Worm (Caenorhabditis elegans) whole organism, L4 larva: ENCODE data around the gene unc-130.
A peak's percentile ranks its signal among the peaks of the same experiment; 100 is the strongest.

Experiments
- F49E8.2 ChIP-seq: sonication (generic microtip); optimal IDR thresholded peaks from 2 replicates; lab custom pipeline; 2016; ENCODE audit warnings: missing compliant biosample characterization, mild to moderate bottlenecking, missing genetic modification characterization, borderline replicate concordance
- R02D3.7 ChIP-seq: fragments of 150-350 bp; sonication (generic microtip); optimal IDR thresholded peaks from 3 replicates; lab custom pipeline; 2014; ENCODE audit warnings: missing biosample characterization, missing genetic modification characterization
- T20F7.1 ChIP-seq: fragments of 200-800 bp; sonication (Bioruptor generic); optimal IDR thresholded peaks from 2 replicates; lab custom pipeline; 2018; ENCODE audit warnings: mild to moderate bottlenecking, missing genetic modification characterization, missing compliant biosample characterization
- T26A8.4 ChIP-seq: fragments of 200-800 bp; sonication (Bioruptor generic); IDR thresholded peaks from 2 replicates; pipeline ENCODE4 v1.3.6; 2022; ENCODE audit warnings: missing genetic modification characterization, missing compliant biosample characterization
- Y105C5A.15 ChIP-seq: fragments of 200-800 bp; sonication (Bioruptor generic); IDR thresholded peaks from 2 replicates; pipeline ENCODE4 v1.3.6; 2022; ENCODE audit warnings: missing genetic modification characterization, missing compliant biosample characterization
- Y75B8A.6 ChIP-seq: fragments of 200-800 bp; sonication (Bioruptor generic); IDR thresholded peaks from 2 replicates; pipeline ENCODE4 v1.3.6; 2022; ENCODE audit warnings: missing genetic modification reagents, missing genetic modification characterization, missing compliant biosample characterization
- ZK337.2 ChIP-seq: fragments of 200-800 bp; sonication (Bioruptor generic); IDR thresholded peaks from 2 replicates; pipeline ENCODE4 v1.3.6; 2022; ENCODE audit warnings: missing genetic modification reagents, missing genetic modification characterization, missing compliant biosample characterization
- ama-1 ChIP-seq: fragments of 150-350 bp; optimal IDR thresholded peaks from 2 replicates; lab custom pipeline; 2014; ENCODE audit warnings: inconsistent platforms, mixed read lengths
- arid-1 ChIP-seq: fragments of 200-800 bp; sonication (Bioruptor generic); conservative IDR thresholded peaks from 2 replicates; pipeline ENCODE4 v1.3.6; 2022; ENCODE audit warnings: missing genetic modification reagents, missing genetic modification characterization, missing compliant biosample characterization
- dmd-6 ChIP-seq: fragments of 200-800 bp; sonication (Bioruptor generic); IDR thresholded peaks from 2 replicates; pipeline ENCODE4 v1.3.6; 2022; ENCODE audit warnings: missing genetic modification reagents, missing genetic modification characterization, missing compliant biosample characterization
- dmd-8 ChIP-seq: fragments of 200-800 bp; sonication (Bioruptor generic); IDR thresholded peaks from 2 replicates; pipeline ENCODE4 v1.3.6; 2022; ENCODE audit warnings: missing genetic modification characterization, missing compliant biosample characterization
- dmd-9 ChIP-seq: fragments of 200-800 bp; sonication (Bioruptor generic); IDR thresholded peaks from 2 replicates; pipeline ENCODE4 v1.3.6; 2022; ENCODE audit warnings: missing genetic modification reagents, missing genetic modification characterization, missing compliant biosample characterization
- dve-1 ChIP-seq: sonication (generic microtip); optimal IDR thresholded peaks from 2 replicates; lab custom pipeline; 2017; ENCODE audit warnings: antibody characterized with exemption, mild to moderate bottlenecking, missing genetic modification characterization, missing compliant biosample characterization; ENCODE audit not compliant: insufficient read depth
- fkh-10 ChIP-seq: fragments of 150-350 bp; optimal IDR thresholded peaks from 2 replicates; lab custom pipeline; 2014; ENCODE audit warnings: missing biosample characterization, missing genetic modification reagents, missing genetic modification characterization
- hlh-11 ChIP-seq: fragments of 200-800 bp; sonication (Bioruptor generic); optimal IDR thresholded peaks from 2 replicates; lab custom pipeline; 2018; ENCODE audit warnings: mild to moderate bottlenecking, missing genetic modification characterization, missing compliant biosample characterization
- lin-13 ChIP-seq: fragments of 150-350 bp; optimal IDR thresholded peaks from 2 replicates; lab custom pipeline; 2014; ENCODE audit warnings: missing biosample characterization, missing genetic modification reagents, missing genetic modification characterization
- lin-38 ChIP-seq: fragments of 200-800 bp; sonication (Bioruptor generic); IDR thresholded peaks from 2 replicates; pipeline ENCODE4 v1.3.6; 2022; ENCODE audit warnings: missing genetic modification reagents, missing genetic modification characterization, missing compliant biosample characterization
- lir-3 ChIP-seq: sonication (generic microtip); optimal IDR thresholded peaks from 2 replicates; lab custom pipeline; 2016; ENCODE audit warnings: mild to moderate bottlenecking, missing genetic modification characterization, missing compliant biosample characterization
- lsy-2 ChIP-seq, 2 experiments: fragments of 150-350 bp in 1 of 2; sonication (generic microtip) in 1 of 2; optimal IDR thresholded peaks; 2 replicates each; lab custom pipeline; 2014 to 2017; ENCODE audit warnings: missing biosample characterization in 2 of 2, missing genetic modification characterization in 2 of 2
- madf-5 ChIP-seq, 2 experiments: fragments of 200-800 bp; sonication (Bioruptor generic); IDR thresholded peaks; 2 replicates each; pipeline ENCODE4 v1.3.6; 2022; ENCODE audit warnings: missing compliant biosample characterization in 2 of 2, missing genetic modification characterization in 2 of 2
- mep-1 ChIP-seq: fragments of 150-350 bp; sonication (generic microtip); optimal IDR thresholded peaks from 3 replicates; lab custom pipeline; 2014; ENCODE audit warnings: missing biosample characterization, missing genetic modification characterization
- mes-2 ChIP-seq: sonication (generic microtip); optimal IDR thresholded peaks from 2 replicates; lab custom pipeline; 2016; ENCODE audit warnings: missing genotype, mild to moderate bottlenecking, missing genetic modification characterization, missing compliant biosample characterization; ENCODE audit not compliant: poor library complexity, severe bottlenecking
- nhr-11 ChIP-seq: fragments of 150-350 bp; optimal IDR thresholded peaks from 2 replicates; lab custom pipeline; 2014; ENCODE audit warnings: missing biosample characterization, missing genetic modification characterization
- nhr-237 ChIP-seq: sonication (generic microtip); optimal IDR thresholded peaks from 2 replicates; lab custom pipeline; 2017; ENCODE audit warnings: missing biosample characterization, missing genetic modification characterization
- nhr-28 ChIP-seq: fragments of 150-350 bp; optimal IDR thresholded peaks from 2 replicates; lab custom pipeline; 2014; ENCODE audit warnings: missing biosample characterization, missing genetic modification characterization
- nhr-41 ChIP-seq: fragments of 200-800 bp; sonication (Bioruptor generic); IDR thresholded peaks from 2 replicates; pipeline ENCODE4 v1.3.6; 2022; ENCODE audit warnings: missing genetic modification reagents, missing genetic modification characterization, missing compliant biosample characterization
- nhr-77 ChIP-seq: fragments of 150-350 bp; optimal IDR thresholded peaks from 2 replicates; lab custom pipeline; 2014; ENCODE audit warnings: missing biosample characterization, missing genetic modification characterization
- php-3 ChIP-seq: fragments of 200-800 bp; sonication (Bioruptor generic); IDR thresholded peaks from 2 replicates; pipeline ENCODE4 v1.3.6; 2022; ENCODE audit warnings: missing genetic modification reagents, missing genetic modification characterization, missing compliant biosample characterization
- pqm-1 ChIP-seq: sonication (generic microtip); optimal IDR thresholded peaks from 2 replicates; lab custom pipeline; 2017; ENCODE audit warnings: missing biosample characterization, missing genetic modification characterization
- saeg-2 ChIP-seq: fragments of 200-800 bp; sonication (Bioruptor generic); IDR thresholded peaks from 2 replicates; pipeline ENCODE4 v1.3.6; 2022; ENCODE audit warnings: missing genetic modification reagents, missing genetic modification characterization, missing compliant biosample characterization
- skn-1 ChIP-seq: fragments of 150-350 bp; optimal IDR thresholded peaks from 2 replicates; lab custom pipeline; 2014; ENCODE audit warnings: missing biosample characterization, missing genetic modification characterization
- snpc-1.2 ChIP-seq: fragments of 200-800 bp; sonication (Bioruptor generic); IDR thresholded peaks from 2 replicates; pipeline ENCODE4 v1.3.6; 2022; ENCODE audit warnings: missing genetic modification reagents, missing genetic modification characterization, missing compliant biosample characterization
- unc-39 ChIP-seq: sonication (generic microtip); optimal IDR thresholded peaks from 2 replicates; lab custom pipeline; 2017; ENCODE audit warnings: missing biosample characterization, missing genetic modification characterization
- zfp-3 ChIP-seq: fragments of 200-800 bp; sonication (Bioruptor generic); conservative IDR thresholded peaks from 2 replicates; pipeline ENCODE4 v1.3.6; 2022; ENCODE audit warnings: missing genetic modification reagents, missing genetic modification characterization, missing compliant biosample characterization
- zip-11 ChIP-seq: fragments of 200-800 bp; sonication (Bioruptor generic); IDR thresholded peaks from 2 replicates; pipeline ENCODE4 v1.3.6; 2022; ENCODE audit warnings: missing genetic modification characterization, missing compliant biosample characterization
- ztf-11 ChIP-seq: fragments of 150-350 bp; optimal IDR thresholded peaks from 2 replicates; lab custom pipeline; 2014; ENCODE audit warnings: missing biosample characterization, missing genetic modification characterization
- ztf-7 ChIP-seq: fragments of 150-350 bp; optimal IDR thresholded peaks from 2 replicates; lab custom pipeline; 2014; ENCODE audit warnings: missing biosample characterization, missing genetic modification characterization

Gene unc-130

DNA sequence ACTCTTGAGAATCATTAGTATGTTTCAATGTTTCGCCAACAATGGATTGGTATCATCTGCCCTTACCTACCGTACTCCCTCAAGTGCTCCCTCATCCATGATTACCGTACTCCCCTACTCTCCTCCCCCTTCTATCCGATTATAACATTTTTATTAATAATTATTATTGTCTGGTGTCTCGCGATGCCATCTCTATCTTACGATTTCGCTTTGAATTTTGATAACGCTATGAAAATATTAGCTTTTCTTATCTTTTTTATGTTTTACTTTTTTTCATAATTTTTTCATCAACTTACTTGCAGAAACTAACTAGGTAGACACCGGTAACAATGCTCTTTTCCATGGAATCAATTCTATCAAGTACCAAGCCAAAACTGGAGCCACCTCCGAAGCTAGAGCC, at the start of gene unc-130:
Gene unc-130, plus strand, starts transcription at position 301 of the 400 bp plus-strand sequence.
- TF ChIP-seq nhr-77 (no peak), F49E8.2 (tag; lab: Kevin White, UChicago) (no peak), zfp-3 (GFP tag; lab: Robert Waterston, UW) (no peak), R02D3.7 (tag; lab: Kevin White, UChicago) (no peak), pqm-1 (tag; lab: Kevin White, UChicago) (no peak), fkh-10 (no peak), nhr-41 (GFP tag; lab: Robert Waterston, UW) (no peak), unc-39 (tag; lab: Kevin White, UChicago) (no peak), ztf-7 (tag; lab: Kevin White, UChicago) (no peak), ztf-11 (tag; lab: Kevin White, UChicago) (no peak), Y105C5A.15 (GFP tag; lab: Robert Waterston, UW) (no peak), T20F7.1 (GFP tag; lab: Kevin White, UChicago) (no peak), lir-3 (tag; lab: Kevin White, UChicago) (no peak), zip-11 (GFP tag; lab: Robert Waterston, UW) (no peak), nhr-28 (tag; lab: Kevin White, UChicago) (no peak), skn-1 (no peak), hlh-11 (tag; lab: Kevin White, UChicago) (no peak), dmd-9 (GFP tag; lab: Robert Waterston, UW) (no peak), lin-38 (GFP tag; lab: Robert Waterston, UW) (no peak)

DNA sequence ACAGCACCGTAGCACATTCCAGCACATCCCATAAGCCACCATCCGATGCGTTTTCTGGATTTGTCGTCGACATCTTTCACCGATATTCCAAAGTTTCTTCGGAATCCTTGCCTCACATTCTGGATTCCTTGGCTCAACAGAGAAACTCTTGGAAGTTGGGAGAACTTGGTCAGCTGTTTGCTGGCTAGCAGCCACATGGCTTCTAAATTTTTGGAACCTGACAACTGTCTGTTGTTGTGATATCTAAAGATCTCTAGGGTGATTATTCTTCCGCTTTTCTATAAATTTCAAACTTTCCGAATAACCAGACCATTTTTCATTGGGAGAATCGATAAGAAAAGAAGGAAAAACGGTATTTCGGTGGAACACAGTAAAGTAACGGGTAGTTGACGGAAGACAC, 47.0 kb upstream of the unc-130 start, which contains the start of gene cox-15:
Gene cox-15, minus strand, starts transcription at position 202 of the 400 bp plus-strand sequence.
- TF ChIP-seq madf-5 (GFP tag; IDR thresholded peaks at IDR 0.05; lab: Robert Waterston, UW) (no peak), ztf-7 (tag; lab: Kevin White, UChicago) (no peak), arid-1 (GFP tag; lab: Robert Waterston, UW) (no peak), ama-1 (lab: Kevin White, UChicago) (peak; percentile 64), dmd-8 (peak; percentile 38; the same call in 1 of the 2 replicates), skn-1 (no peak), php-3 (GFP tag; lab: Robert Waterston, UW) (no peak), lin-38 (GFP tag; lab: Robert Waterston, UW) (0 out of 2 replicates have a peak, but pooled peaks have one; percentile 32), nhr-237 (no peak), Y75B8A.6 (no peak), saeg-2 (GFP tag; lab: Robert Waterston, UW) (no peak), ZK337.2 (GFP tag; lab: Robert Waterston, UW) (no peak), T26A8.4 (GFP tag; lab: Robert Waterston, UW) (peak; percentile 34)

DNA sequence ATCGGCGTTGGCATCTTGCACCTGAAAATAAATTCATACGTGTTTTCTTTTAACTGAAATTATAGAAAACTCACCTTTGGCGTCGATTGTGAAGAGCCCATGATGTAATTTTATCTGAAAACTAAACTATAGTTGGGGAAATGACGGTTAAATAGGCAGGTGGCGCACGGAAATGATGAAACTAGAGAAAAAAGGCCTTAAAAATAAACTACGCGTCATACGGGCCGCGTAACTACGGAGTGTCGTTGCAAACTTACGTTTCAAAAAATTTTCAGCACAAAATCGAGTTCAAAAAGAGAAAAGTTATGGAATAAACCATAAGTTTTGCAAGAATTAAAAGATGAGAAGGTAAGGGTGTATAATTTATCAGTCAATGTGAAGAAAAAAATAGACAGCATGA, 45.5 kb upstream of the unc-130 start, which contains the start of gene cchl-1:
Gene cchl-1, minus strand, starts transcription at position 114 of the 400 bp plus-strand sequence.
- TF ChIP-seq mep-1 (tag; lab: Kevin White, UChicago) (peak; percentile 48), nhr-11 (tag; lab: Kevin White, UChicago) (no peak), lin-13 (GFP tag; lab: Kevin White, UChicago) (peak; percentile 2), dmd-6 (GFP tag; lab: Robert Waterston, UW) (no peak; the same call in 1 of the 2 replicates), lin-38 (GFP tag; lab: Robert Waterston, UW) (peak; percentile 53), T20F7.1 (GFP tag; lab: Kevin White, UChicago) (peak; percentile 92), lsy-2 (tag; optimal IDR thresholded peaks at IDR 0.05; lab: Kevin White, UChicago) (peak in 1 of 2 experiments; percentile 35), nhr-28 (tag; lab: Kevin White, UChicago) (peak; percentile 18), snpc-1.2 (GFP tag; lab: Robert Waterston, UW) (no peak), dve-1 (tag; lab: Kevin White, UChicago) (peak; percentile 12), F49E8.2 (tag; lab: Kevin White, UChicago) (peak; percentile 2), mes-2 (peak; percentile 43)
- TF ChIP-seq, all 104 proteins: peak for 9
